Fruit fly (Drosophila melanogaster): Measurements from ENCODE around the gene bmm.

DNA sequence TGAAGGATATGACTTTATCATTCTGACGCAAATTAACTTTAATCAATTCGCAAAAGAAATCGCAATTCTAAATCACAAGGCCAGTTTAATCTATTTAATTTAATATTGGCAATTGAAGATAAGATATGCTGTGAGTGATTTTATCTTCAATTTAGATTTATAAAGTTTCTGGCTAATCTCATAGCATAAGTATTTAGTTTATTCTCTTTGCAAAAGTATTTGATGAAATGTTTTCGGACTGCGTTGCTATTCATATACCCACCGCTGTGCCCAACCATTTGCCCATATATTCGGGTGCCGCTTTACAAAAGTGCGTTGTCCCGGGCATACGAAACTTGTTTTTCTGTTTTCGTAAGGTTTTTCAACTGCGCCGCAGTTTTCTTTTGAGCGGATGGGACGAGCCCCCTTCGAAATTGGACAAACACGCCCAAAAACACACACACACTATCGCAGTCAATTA lies 1.2 kb downstream of the bmm start:
- TF ChIP-seq Ets98B (GFP tag; IDR thresholded peaks at IDR 0.05) (peak; percentile 52), gl (tag; optimal IDR thresholded peaks at IDR 0.05) (peak; percentile 18), Snoo (tag; optimal IDR thresholded peaks at IDR 0.05) (peak; percentile 73), CG10348 (GFP tag; IDR thresholded peaks at IDR 0.05) (no peak; the same call in 1 of the 2 replicates), CG32121 (GFP tag; IDR thresholded peaks at IDR 0.05) (peak; percentile 78), D1 (tag; optimal IDR thresholded peaks at IDR 0.05) (peak; percentile 77)

Measured in whole organism, pupa.